Worm (Caenorhabditis elegans) whole organism, L2 larva: ENCODE measurements around the gene sex-1.

Experiments
- C34F6.9 ChIP-seq: fragments of 150-350 bp; optimal IDR thresholded peaks from 2 replicates; lab custom pipeline; 2014; ENCODE audit warnings: missing biosample characterization, missing genetic modification characterization
- F13H6.1 ChIP-seq: sonication (generic microtip); optimal IDR thresholded peaks from 2 replicates; lab custom pipeline; 2016; ENCODE audit warnings: missing genetic modification characterization, missing compliant biosample characterization
- R02D3.7 ChIP-seq: fragments of 150-350 bp; optimal IDR thresholded peaks from 2 replicates; lab custom pipeline; 2014; ENCODE audit warnings: missing biosample characterization, missing genetic modification characterization
- Y55F3AM.14 ChIP-seq: fragments of 200-800 bp; sonication (Bioruptor generic); optimal IDR thresholded peaks from 2 replicates; lab custom pipeline; 2018; ENCODE audit warnings: mild to moderate bottlenecking, missing genetic modification characterization, missing compliant biosample characterization
- alr-1 ChIP-seq: fragments of 150-350 bp; optimal IDR thresholded peaks from 2 replicates; lab custom pipeline; 2014; ENCODE audit warnings: missing biosample characterization, missing genetic modification characterization
- aly-2 ChIP-seq: fragments of 150-350 bp; optimal IDR thresholded peaks from 2 replicates; lab custom pipeline; 2014; ENCODE audit warnings: missing biosample characterization, missing genetic modification characterization
- blmp-1 ChIP-seq: sonication (generic microtip); optimal IDR thresholded peaks from 2 replicates; lab custom pipeline; 2017; ENCODE audit warnings: missing genetic modification characterization, mild to moderate bottlenecking, missing compliant biosample characterization, antibody characterized with exemption, moderate library complexity; ENCODE audit not compliant: insufficient read depth
- ceh-16 ChIP-seq: fragments of 150-350 bp; optimal IDR thresholded peaks from 2 replicates; lab custom pipeline; 2014; ENCODE audit warnings: missing biosample characterization, missing genetic modification characterization
- ceh-82 ChIP-seq: fragments of 150-350 bp; optimal IDR thresholded peaks from 2 replicates; lab custom pipeline; 2014; ENCODE audit warnings: missing biosample characterization, missing genetic modification characterization
- crh-2 ChIP-seq: sonication (generic microtip); optimal IDR thresholded peaks from 2 replicates; lab custom pipeline; 2017; ENCODE audit warnings: missing biosample characterization, missing genetic modification characterization
- dmd-4 ChIP-seq: sonication (generic microtip); optimal IDR thresholded peaks from 2 replicates; lab custom pipeline; 2017; ENCODE audit warnings: missing biosample characterization, missing genetic modification characterization
- egl-27 ChIP-seq: sonication (generic microtip); optimal IDR thresholded peaks from 3 replicates; lab custom pipeline; 2017; ENCODE audit warnings: missing biosample characterization, missing genetic modification reagents, missing genetic modification characterization
- elt-1 ChIP-seq: fragments of 150-350 bp; optimal IDR thresholded peaks from 2 replicates; lab custom pipeline; 2014; ENCODE audit warnings: missing biosample characterization, missing genetic modification characterization
- gmeb-1 ChIP-seq: fragments of 150-350 bp; optimal IDR thresholded peaks from 2 replicates; lab custom pipeline; 2014; ENCODE audit warnings: missing biosample characterization, missing genetic modification characterization
- lin-11 ChIP-seq: fragments of 150-350 bp; sonication (generic microtip); optimal IDR thresholded peaks from 2 replicates; lab custom pipeline; 2014; ENCODE audit warnings: missing biosample characterization, missing genetic modification characterization, inconsistent platforms, mixed read lengths
- lsy-2 ChIP-seq, 2 experiments: fragments of 150-350 bp in 1 of 2; sonication (generic microtip) in 1 of 2; optimal IDR thresholded peaks; 2 replicates each; lab custom pipeline; 2014 to 2017; ENCODE audit warnings: missing biosample characterization in 2 of 2, missing genetic modification characterization in 2 of 2
- mab-5 ChIP-seq: fragments of 150-350 bp; optimal IDR thresholded peaks from 2 replicates; lab custom pipeline; 2014; ENCODE audit warnings: missing biosample characterization, missing genetic modification characterization
- mbf-1 ChIP-seq: sonication (generic microtip); optimal IDR thresholded peaks from 2 replicates; lab custom pipeline; 2017; ENCODE audit warnings: missing biosample characterization, missing genetic modification characterization
- nhr-10 ChIP-seq: sonication (generic microtip); optimal IDR thresholded peaks from 2 replicates; lab custom pipeline; 2017; ENCODE audit warnings: missing biosample characterization, missing genetic modification characterization
- nhr-12 ChIP-seq: fragments of 150-350 bp; optimal IDR thresholded peaks from 2 replicates; lab custom pipeline; 2014; ENCODE audit warnings: missing biosample characterization, missing genetic modification characterization
- nhr-129 ChIP-seq: fragments of 150-350 bp; optimal IDR thresholded peaks from 2 replicates; lab custom pipeline; 2014; ENCODE audit warnings: missing biosample characterization, missing genetic modification characterization
- nhr-21 ChIP-seq: fragments of 150-350 bp; optimal IDR thresholded peaks from 2 replicates; lab custom pipeline; 2014; ENCODE audit warnings: missing biosample characterization, missing genetic modification characterization
- nhr-237 ChIP-seq: fragments of 150-350 bp; optimal IDR thresholded peaks from 2 replicates; lab custom pipeline; 2014; ENCODE audit warnings: missing biosample characterization, missing genetic modification characterization
- nhr-6 ChIP-seq: fragments of 150-350 bp; optimal IDR thresholded peaks from 2 replicates; lab custom pipeline; 2014; ENCODE audit warnings: missing biosample characterization, missing genetic modification characterization
- nhr-77 ChIP-seq: fragments of 150-350 bp; optimal IDR thresholded peaks from 2 replicates; lab custom pipeline; 2014; ENCODE audit warnings: missing biosample characterization, missing genetic modification characterization
- peb-1 ChIP-seq: fragments of 150-350 bp; optimal IDR thresholded peaks from 2 replicates; lab custom pipeline; 2014; ENCODE audit warnings: missing biosample characterization, missing genetic modification characterization
- sem-4 ChIP-seq: fragments of 150-350 bp; optimal IDR thresholded peaks from 2 replicates; lab custom pipeline; 2014; ENCODE audit warnings: missing biosample characterization, missing genetic modification reagents, missing genetic modification characterization
- sma-9 ChIP-seq, 2 experiments: fragments of 150-350 bp in 1 of 2; sonication (generic microtip) in 1 of 2; optimal IDR thresholded peaks; 2 replicates each; lab custom pipeline; 2014 to 2016; ENCODE audit warnings: missing genetic modification characterization in 2 of 2, mild to moderate bottlenecking in 1 of 2, missing biosample characterization in 1 of 2, missing compliant biosample characterization in 1 of 2, missing genetic modification reagents in 1 of 2, moderate library complexity in 1 of 2
- unc-39 ChIP-seq: fragments of 150-350 bp; optimal IDR thresholded peaks from 2 replicates; lab custom pipeline; 2014; ENCODE audit warnings: missing biosample characterization, missing genetic modification characterization
- unc-55 ChIP-seq: fragments of 150-350 bp; sonication (generic microtip); optimal IDR thresholded peaks from 3 replicates; lab custom pipeline; 2014; ENCODE audit warnings: missing biosample characterization, missing genetic modification reagents, missing genetic modification characterization
- unc-62 ChIP-seq: fragments of 150-350 bp; optimal IDR thresholded peaks from 2 replicates; lab custom pipeline; 2014; ENCODE audit warnings: missing biosample characterization, missing genetic modification reagents, missing genetic modification characterization
- zag-1 ChIP-seq: fragments of 150-350 bp; optimal IDR thresholded peaks from 2 replicates; lab custom pipeline; 2014; ENCODE audit warnings: missing biosample characterization, missing genetic modification characterization
- ztf-4 ChIP-seq: fragments of 150-350 bp; optimal IDR thresholded peaks from 2 replicates; lab custom pipeline; 2014; ENCODE audit warnings: missing biosample characterization, missing genetic modification characterization

Gene sex-1

DNA sequence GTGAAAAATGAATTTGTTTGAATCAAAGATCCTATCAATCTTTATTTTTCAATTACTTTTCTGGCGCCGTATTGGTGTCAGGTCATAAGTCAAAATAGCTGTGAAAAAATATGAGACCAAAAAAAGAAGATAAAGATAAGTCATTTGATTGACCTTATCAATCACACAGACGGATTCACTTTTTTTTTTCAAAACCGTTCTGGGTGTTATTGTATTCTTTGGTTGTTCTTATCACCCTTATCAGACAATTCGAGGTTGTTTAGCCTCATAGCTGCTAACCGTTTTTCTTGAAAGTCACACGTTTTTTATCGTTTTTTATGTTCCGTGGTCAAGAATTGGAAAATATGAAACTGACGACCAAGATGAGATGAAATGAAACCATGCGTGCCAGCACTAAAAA, 36.7 kb downstream of the sex-1 start:
- peak; percentile 31 for TF ChIP-seq sma-9 (GFP tag; optimal IDR thresholded peaks at IDR 0.05; lab: Kevin White, UChicago)
- no peak for TF ChIP-seq sma-9 (tag; optimal IDR thresholded peaks at IDR 0.05; lab: Kevin White, UChicago)
- TF ChIP-seq mab-5 (tag; lab: Kevin White, UChicago), result no peak
- TF ChIP-seq blmp-1, result peak; percentile 86
- TF ChIP-seq nhr-237 (tag; lab: Kevin White, UChicago), result no peak
- no peak for TF ChIP-seq mbf-1 (tag; lab: Kevin White, UChicago)
- TF ChIP-seq crh-2, result peak; percentile 1
- no peak for TF ChIP-seq peb-1 (tag; lab: Kevin White, UChicago)
- TF ChIP-seq nhr-21 (tag; lab: Kevin White, UChicago), result peak; percentile 17
- TF ChIP-seq dmd-4 (tag; lab: Kevin White, UChicago), result no peak

- no peak for TF ChIP-seq nhr-77
- no peak for TF ChIP-seq nhr-21 (tag; lab: Kevin White, UChicago)
- no peak for TF ChIP-seq unc-62 (GFP tag; lab: Kevin White, UChicago)
- no peak for TF ChIP-seq unc-39 (tag; lab: Kevin White, UChicago)
- TF ChIP-seq nhr-10, result no peak
- no peak for TF ChIP-seq lin-11
- no peak for TF ChIP-seq nhr-6 (tag; lab: Kevin White, UChicago)
- no peak for TF ChIP-seq nhr-12 (tag; lab: Kevin White, UChicago)
- TF ChIP-seq ceh-82 (tag; lab: Kevin White, UChicago), result no peak
- TF ChIP-seq zag-1 (tag; lab: Kevin White, UChicago), result no peak
- no peak for TF ChIP-seq ztf-4 (tag; lab: Kevin White, UChicago)
- no peak for TF ChIP-seq R02D3.7 (tag; lab: Kevin White, UChicago)
- TF ChIP-seq F13H6.1 (tag; lab: Kevin White, UChicago), result no peak
- no peak for TF ChIP-seq aly-2 (tag; lab: Kevin White, UChicago)
- TF ChIP-seq nhr-237 (tag; lab: Kevin White, UChicago), result no peak
- no peak for TF ChIP-seq blmp-1
- no peak for TF ChIP-seq sma-9 (GFP tag; optimal IDR thresholded peaks at IDR 0.05; lab: Kevin White, UChicago)
- no peak for TF ChIP-seq sma-9 (tag; optimal IDR thresholded peaks at IDR 0.05; lab: Kevin White, UChicago)
Observed at ce11 chrX:10167005-10167404, 38.2 kb downstream of the sex-1 start, which contains the start of gene rnp-9. TSS of gene rnp-9 (plus strand) at chrX:10167305.

ce11 chrX:10163212-10163611, 42.0 kb downstream of the sex-1 start:
- TF ChIP-seq alr-1 (tag; lab: Kevin White, UChicago) (no peak), C34F6.9 (no peak), mab-5 (tag; lab: Kevin White, UChicago) (no peak)
- TF ChIP-seq, all 48 proteins: peak for 0

DNA sequence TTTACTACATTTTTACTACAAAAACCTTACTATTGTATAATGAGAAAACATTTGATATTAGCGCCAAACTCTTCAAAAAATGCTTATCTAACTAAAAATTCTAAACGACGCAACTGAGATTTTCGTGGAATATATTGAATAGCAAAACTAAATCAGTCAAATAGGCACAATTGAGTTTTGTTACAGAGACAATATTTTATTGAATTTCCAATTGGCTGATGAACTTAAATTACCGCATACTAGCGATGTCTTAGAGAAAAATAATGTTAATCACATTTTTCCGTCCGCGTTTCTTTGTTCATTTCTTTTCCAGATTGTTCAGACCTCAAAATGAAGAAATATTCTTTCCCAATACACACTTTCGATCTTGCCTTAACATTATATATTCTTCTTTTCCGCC, 42.7 kb downstream of the sex-1 start:
- TF ChIP-seq nhr-10 (no peak), elt-1 (tag; lab: Kevin White, UChicago) (no peak), nhr-6 (tag; lab: Kevin White, UChicago) (no peak), unc-55 (GFP tag; lab: Kevin White, UChicago) (no peak), gmeb-1 (tag; lab: Kevin White, UChicago) (no peak), sem-4 (no peak)
- TF ChIP-seq, all 48 proteins: peak for 0

- TF ChIP-seq ceh-16 (tag; lab: Kevin White, UChicago), result no peak
- TF ChIP-seq gmeb-1 (tag; lab: Kevin White, UChicago), result no peak
- TF ChIP-seq nhr-237 (tag; lab: Kevin White, UChicago), result no peak
- no peak for TF ChIP-seq R02D3.7 (tag; lab: Kevin White, UChicago)
- TF ChIP-seq C34F6.9, result peak; percentile 23
- TF ChIP-seq Y55F3AM.14 (GFP tag; lab: Kevin White, UChicago), result no peak
- no peak for TF ChIP-seq lsy-2 (tag; optimal IDR thresholded peaks at IDR 0.05; lab: Kevin White, UChicago)
- TF ChIP-seq aly-2 (tag; lab: Kevin White, UChicago), result no peak
- TF ChIP-seq peb-1 (tag; lab: Kevin White, UChicago), result no peak
- TF ChIP-seq ztf-4 (tag; lab: Kevin White, UChicago), result no peak
- TF ChIP-seq egl-27 (tag; lab: Kevin White, UChicago), result no peak
- peak; percentile 8 for TF ChIP-seq F13H6.1 (tag; lab: Kevin White, UChicago)
- peak; percentile 10 for TF ChIP-seq nhr-129
- no peak for TF ChIP-seq lin-11
Observed at ce11 chrX:10160097-10160677, 45.0 kb downstream of the sex-1 start, which contains the start of gene F09B9.4. TSS of gene F09B9.4 (plus strand) at chrX:10160627.
